Fruit fly (Drosophila melanogaster): ENCODE results near the gene CG32221.

CG32221 gene

DNA sequence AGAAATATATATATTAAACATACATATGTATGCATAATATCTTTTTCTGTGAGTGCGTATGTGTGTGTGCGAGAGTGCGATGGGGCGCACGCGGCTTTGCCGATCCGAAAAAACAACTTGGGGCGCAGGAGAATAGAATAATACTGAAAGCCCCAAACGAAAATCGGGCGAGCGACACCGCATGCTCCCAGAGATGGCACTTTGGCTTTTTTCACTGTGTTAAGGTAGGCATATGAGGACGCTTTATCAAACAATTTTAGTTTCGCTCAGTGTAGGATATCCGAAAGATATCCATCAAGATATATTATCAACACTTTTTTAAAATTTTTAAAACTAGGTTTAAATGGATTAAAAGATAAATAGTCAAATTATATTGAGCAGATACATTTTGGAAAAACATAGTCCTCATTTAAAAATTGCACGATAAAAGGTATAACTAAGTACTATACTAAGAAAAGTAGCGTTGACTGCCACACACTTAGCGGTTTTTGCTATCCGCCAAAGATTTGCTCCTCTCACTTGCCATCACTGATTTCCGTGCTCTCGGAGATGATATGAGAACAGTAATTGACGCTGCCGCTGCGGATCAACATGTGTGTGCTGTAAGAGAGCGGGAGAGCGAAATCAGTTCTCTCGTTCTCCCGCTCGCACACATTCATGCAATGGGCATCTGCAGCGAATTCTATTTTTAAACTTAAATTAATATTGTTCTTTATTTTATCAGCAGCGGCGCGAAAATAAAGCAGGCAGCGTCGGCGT lies 43.4 kb upstream of the CG32221 start (continued):
- peak; percentile 20 for TF ChIP-seq CG13894 (tag; optimal IDR thresholded peaks at IDR 0.05)
- peak; percentile 3 for TF ChIP-seq lbe (GFP tag; optimal IDR thresholded peaks at IDR 0.05)
- TF ChIP-seq CG6765 (GFP tag; optimal IDR thresholded peaks at IDR 0.05), result peak; percentile 17
- no peak for TF ChIP-seq sr (GFP tag; IDR thresholded peaks at IDR 0.05)
- TF ChIP-seq bbx (GFP tag; IDR thresholded peaks at IDR 0.05; ENCODE audit: partially characterized antibody), result no peak
- peak; percentile 80; the same call in 1 of the 4 replicates for TF ChIP-seq chinmo (GFP tag; IDR thresholded peaks at IDR 0.05; ENCODE audit: partially characterized antibody)
- peak in 1 of 3 experiments; percentile 74 for TF ChIP-seq lola (GFP tag; optimal IDR thresholded peaks at IDR 0.05)
- TF ChIP-seq Lpt (GFP tag; optimal IDR thresholded peaks at IDR 0.05), result no peak
- TF ChIP-seq ranshi (GFP tag; IDR thresholded peaks at IDR 0.05), result no peak
- no peak for TF ChIP-seq CG16779 (GFP tag; IDR thresholded peaks at IDR 0.05)
- TF ChIP-seq CG7271 (tag; optimal IDR thresholded peaks at IDR 0.05), result no peak
- no peak for TF ChIP-seq Doc3 (GFP tag; IDR thresholded peaks at IDR 0.05; ENCODE audit: partially characterized antibody)
- 0 out of 3 replicates have a peak, but pooled peaks have one; percentile 29 for TF ChIP-seq so (GFP tag; IDR thresholded peaks at IDR 0.05)
- TF ChIP-seq CG11696 (GFP tag; IDR thresholded peaks at IDR 0.05), result no peak
- TF ChIP-seq CG11695 (GFP tag; IDR thresholded peaks at IDR 0.05), result peak; percentile 41; the same call in 1 of the 3 replicates
- TF ChIP-seq Blimp-1 (GFP tag; optimal IDR thresholded peaks at IDR 0.05), result peak; percentile 34
- TF ChIP-seq Rx (GFP tag; IDR thresholded peaks at IDR 0.05), result 0 out of 2 replicates have a peak, but pooled peaks have one; percentile 3
- peak; percentile 77 for TF ChIP-seq CG18262 (tag; optimal IDR thresholded peaks at IDR 0.05)
- peak; percentile 62 for TF ChIP-seq CG7786 (GFP tag; optimal IDR thresholded peaks at IDR 0.05)
- 0 out of 2 replicates have a peak, but pooled peaks have one; percentile 16 for TF ChIP-seq HLH3B (GFP tag; IDR thresholded peaks at IDR 0.05)
- peak; percentile 28 for TF ChIP-seq Bteb2 (GFP tag; optimal IDR thresholded peaks at IDR 0.05)
- TF ChIP-seq Sry-δ (GFP tag; optimal IDR thresholded peaks at IDR 0.05), result peak; percentile 34
- peak; percentile 38 for TF ChIP-seq CG3407 (GFP tag; optimal IDR thresholded peaks at IDR 0.05)
- peak; percentile 69 for TF ChIP-seq CG9437 (GFP tag; optimal IDR thresholded peaks at IDR 0.05)
- no peak for TF ChIP-seq CTCF (GFP tag; optimal IDR thresholded peaks at IDR 0.05)
- TF ChIP-seq CG3065 (GFP tag; optimal IDR thresholded peaks at IDR 0.05), result no peak
- TF ChIP-seq D19A (tag; optimal IDR thresholded peaks at IDR 0.05), result peak; percentile 62
- peak; percentile 57 for TF ChIP-seq CG9817 (tag; optimal IDR thresholded peaks at IDR 0.05)
- TF ChIP-seq Xbp1 (GFP tag; optimal IDR thresholded peaks at IDR 0.05), result peak; percentile 72
- TF ChIP-seq Max (GFP tag; optimal IDR thresholded peaks at IDR 0.05), result peak; percentile 68
- peak; percentile 51 for TF ChIP-seq CG12942 (GFP tag; optimal IDR thresholded peaks at IDR 0.05)
- no peak for TF ChIP-seq pros (GFP tag; optimal IDR thresholded peaks at IDR 0.05)
- no peak for TF ChIP-seq Hr39 (optimal IDR thresholded peaks at IDR 0.05)
- TF ChIP-seq nom (GFP tag; optimal IDR thresholded peaks at IDR 0.05), result no peak
- no peak for TF ChIP-seq tap (tag; optimal IDR thresholded peaks at IDR 0.05)
- TF ChIP-seq klu (GFP tag; IDR thresholded peaks at IDR 0.05), result peak; percentile 52; the same call in 1 of the 2 replicates
- peak; percentile 56 for TF ChIP-seq Rfx (GFP tag; IDR thresholded peaks at IDR 0.05)
- peak; percentile 44 for TF ChIP-seq Nf-YB (GFP tag; optimal IDR thresholded peaks at IDR 0.05)
- TF ChIP-seq CG30403 (GFP tag; optimal IDR thresholded peaks at IDR 0.05), result peak; percentile 88
- peak; percentile 32 for TF ChIP-seq CG10274 (GFP tag; optimal IDR thresholded peaks at IDR 0.05)
- TF ChIP-seq CG12744 (GFP tag; optimal IDR thresholded peaks at IDR 0.05), result peak; percentile 40
- peak; percentile 48 for TF ChIP-seq CG12104 (GFP tag; optimal IDR thresholded peaks at IDR 0.05)
- TF ChIP-seq pzg (GFP tag; optimal IDR thresholded peaks at IDR 0.05), result no peak
- TF ChIP-seq lab (GFP tag; optimal IDR thresholded peaks at IDR 0.05), result peak; percentile 58
- peak; percentile 71 for TF ChIP-seq CG3281 (GFP tag; optimal IDR thresholded peaks at IDR 0.05)
- TF ChIP-seq CG7987 (GFP tag; optimal IDR thresholded peaks at IDR 0.05), result no peak
- peak; percentile 57 for TF ChIP-seq disco-r (GFP tag; optimal IDR thresholded peaks at IDR 0.05)
- TF ChIP-seq dpn (GFP tag; optimal IDR thresholded peaks at IDR 0.05), result peak; percentile 59 to 65
- TF ChIP-seq CG42726 (GFP tag; IDR thresholded peaks at IDR 0.05; ENCODE audit: partially characterized antibody), result no peak
